Worm (Caenorhabditis elegans): ENCODE measurements around the gene R10H10.7.

DNA sequence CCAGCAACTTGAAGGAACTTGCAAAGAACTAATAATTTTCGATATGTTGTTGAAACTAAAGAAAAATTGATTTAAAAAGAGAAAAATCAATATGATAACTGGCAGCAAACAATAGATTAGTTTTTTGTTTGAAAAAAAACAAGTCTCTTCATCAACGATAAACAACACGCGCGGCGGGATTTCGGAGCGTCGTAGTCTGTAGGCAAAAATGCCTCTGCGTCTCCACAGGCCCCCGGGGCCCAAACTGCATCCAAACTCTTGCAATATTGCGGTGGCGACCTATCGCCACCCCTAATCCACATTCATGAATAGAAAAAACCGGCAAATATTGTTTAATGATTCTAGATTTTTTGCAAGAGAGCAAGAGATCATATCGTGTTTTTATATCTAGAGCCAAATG is 11.4 kb upstream of the R10H10.7 start:
- TF ChIP-seq scrt-1 (GFP tag; IDR thresholded peaks at IDR 0.05): no peak
- no peak for TF ChIP-seq pes-1 (GFP tag; IDR thresholded peaks at IDR 0.05)
- TF ChIP-seq aly-1 (tag; optimal IDR thresholded peaks at IDR 0.05): no peak
- no peak for TF ChIP-seq hmg-4 (GFP tag; optimal IDR thresholded peaks at IDR 0.05)
- TF ChIP-seq ceh-36 (tag; optimal IDR thresholded peaks at IDR 0.05): no peak
- no peak for TF ChIP-seq ama-1 (optimal IDR thresholded peaks at IDR 0.05)
- no peak for TF ChIP-seq flt-1 (GFP tag; IDR thresholded peaks at IDR 0.05)
- no peak for TF ChIP-seq B0310.2 (tag; optimal IDR thresholded peaks at IDR 0.05)
- no peak for TF ChIP-seq tbx-37 (GFP tag; conservative IDR thresholded peaks at IDR 0.05)
- TF ChIP-seq ets-7 (tag; optimal IDR thresholded peaks at IDR 0.05): no peak
- peak; percentile 8 for TF ChIP-seq F13C5.2 (tag; optimal IDR thresholded peaks at IDR 0.05)

Measured in whole organism, early embryonic.